Fruit fly (Drosophila melanogaster) whole organism, embryonic: Measurements from ENCODE around the gene IscU.

Experiments
- CG10147 ChIP-seq: fragments of 200-800 bp; sonication (Bioruptor generic); optimal IDR thresholded peaks from 2 replicates; lab custom pipeline; 2019; ENCODE audit warnings: missing biosample characterization, mild to moderate bottlenecking, missing genetic modification characterization, moderate library complexity
- CG10565 ChIP-seq: fragments of 200-800 bp; sonication (Bioruptor generic); optimal IDR thresholded peaks from 3 replicates; lab custom pipeline; 2016; ENCODE audit warnings: missing biosample characterization, mild to moderate bottlenecking, missing genetic modification characterization
- CG11093 ChIP-seq: fragments of 200-800 bp; sonication (Bioruptor generic); IDR thresholded peaks from 3 replicates; pipeline ENCODE4 v1.3.6; 2022; ENCODE audit warnings: missing biosample characterization, missing genetic modification characterization
- CG12155 ChIP-seq: fragments of 200-800 bp; sonication (Bioruptor generic); optimal IDR thresholded peaks from 3 replicates; lab custom pipeline; 2016; ENCODE audit warnings: missing biosample characterization, missing genetic modification characterization
- CG13894 ChIP-seq: fragments of 200-800 bp; sonication (Bioruptor generic); optimal IDR thresholded peaks from 3 replicates; lab custom pipeline; 2018; ENCODE audit warnings: missing biosample characterization, mild to moderate bottlenecking, missing genetic modification characterization, moderate library complexity
- CG15073 ChIP-seq: fragments of 200-800 bp; sonication (Bioruptor generic); optimal IDR thresholded peaks from 2 replicates; lab custom pipeline; 2016; ENCODE audit warnings: missing biosample characterization, missing genetic modification characterization
- CG15269 ChIP-seq: fragments of 200-800 bp; sonication (Bioruptor generic); optimal IDR thresholded peaks from 2 replicates; lab custom pipeline; 2018; ENCODE audit warnings: missing biosample characterization, mild to moderate bottlenecking, missing genetic modification characterization, moderate library complexity
- CG17186 ChIP-seq: fragments of 200-800 bp; sonication (Bioruptor generic); optimal IDR thresholded peaks from 3 replicates; lab custom pipeline; 2017; ENCODE audit warnings: missing biosample characterization, missing genetic modification reagents, missing genetic modification characterization
- CG2875 ChIP-seq: fragments of 200-800 bp; sonication (Bioruptor generic); optimal IDR thresholded peaks from 2 replicates; lab custom pipeline; 2017; ENCODE audit warnings: missing biosample characterization, mild to moderate bottlenecking, missing genetic modification characterization, missing genetic modification reagents
- CG6654 ChIP-seq: fragments of 200-800 bp; sonication (Bioruptor generic); optimal IDR thresholded peaks from 2 replicates; lab custom pipeline; 2017; ENCODE audit warnings: missing biosample characterization, mild to moderate bottlenecking, missing genetic modification characterization
- CG8281 ChIP-seq: fragments of 200-800 bp; sonication (Bioruptor generic); optimal IDR thresholded peaks from 2 replicates; lab custom pipeline; 2018; ENCODE audit warnings: missing biosample characterization, mild to moderate bottlenecking, missing genetic modification characterization, moderate library complexity
- D19A ChIP-seq: fragments of 200-800 bp; optimal IDR thresholded peaks from 3 replicates; lab custom pipeline; 2019; ENCODE audit warnings: missing biosample characterization, mild to moderate bottlenecking, missing genetic modification characterization, moderate library complexity
- Dfd ChIP-seq, 2 experiments: fragments of >200 bp; optimal IDR thresholded peaks; 2 replicates each; lab custom pipeline; 2017; ENCODE audit warnings: missing biosample characterization in 2 of 2, missing genetic modification characterization in 2 of 2
- Dll ChIP-seq: fragments of 200-800 bp; sonication (Bioruptor generic); IDR thresholded peaks from 4 replicates; pipeline ENCODE4 v1.3.6; 2022; ENCODE audit warnings: missing biosample characterization, missing genetic modification characterization; ENCODE audit not compliant: partially characterized antibody
- Dp ChIP-seq: fragments of 200-800 bp; sonication (Bioruptor generic); optimal IDR thresholded peaks from 2 replicates; lab custom pipeline; 2018; ENCODE audit warnings: missing biosample characterization, mild to moderate bottlenecking, missing genetic modification characterization, moderate library complexity
- E2f2 ChIP-seq: fragments of 200-800 bp; sonication (Bioruptor generic); IDR thresholded peaks from 2 replicates; pipeline ENCODE4 v1.3.6; 2022; ENCODE audit warnings: missing biosample characterization, missing genetic modification characterization
- Elba2 ChIP-seq: fragments of 200-800 bp; sonication (Bioruptor generic); optimal IDR thresholded peaks from 3 replicates; lab custom pipeline; 2016; ENCODE audit warnings: missing biosample characterization, missing genetic modification characterization
- Fer3 ChIP-seq: fragments of 200-800 bp; sonication (Bioruptor generic); optimal IDR thresholded peaks from 2 replicates; lab custom pipeline; 2018; ENCODE audit warnings: missing biosample characterization, mild to moderate bottlenecking, missing genetic modification characterization, moderate library complexity
- HmgD ChIP-seq: fragments of 200-800 bp; sonication (Bioruptor generic); optimal IDR thresholded peaks from 3 replicates; lab custom pipeline; 2016; ENCODE audit warnings: missing biosample characterization, missing genetic modification characterization
- Meics ChIP-seq: fragments of 200-800 bp; sonication (Bioruptor generic); optimal IDR thresholded peaks from 2 replicates; lab custom pipeline; 2017; ENCODE audit warnings: missing biosample characterization, mild to moderate bottlenecking, missing genetic modification characterization
- Myb ChIP-seq: fragments of 200-800 bp; sonication (Bioruptor generic); optimal IDR thresholded peaks from 2 replicates; lab custom pipeline; 2016; ENCODE audit warnings: missing biosample characterization, missing genetic modification characterization
- NC2α ChIP-seq: fragments of 200-800 bp; sonication (Bioruptor generic); optimal IDR thresholded peaks from 2 replicates; lab custom pipeline; 2016; ENCODE audit warnings: missing biosample characterization, missing genetic modification characterization
- Sox100B ChIP-seq: fragments of 200-800 bp; sonication (Bioruptor generic); optimal IDR thresholded peaks from 3 replicates; lab custom pipeline; 2018; ENCODE audit warnings: missing biosample characterization, mild to moderate bottlenecking, missing genetic modification characterization
- abd-A ChIP-seq: fragments of 200-800 bp; sonication (Bioruptor generic); optimal IDR thresholded peaks from 3 replicates; lab custom pipeline; 2019; ENCODE audit warnings: missing biosample characterization, mild to moderate bottlenecking, missing genetic modification characterization, moderate library complexity
- ase ChIP-seq: fragments of 200-800 bp; sonication (Bioruptor generic); IDR thresholded peaks from 3 replicates; pipeline ENCODE4 v1.3.6; 2022; ENCODE audit warnings: missing biosample characterization, missing genetic modification characterization
- bigmax ChIP-seq: fragments of 200-800 bp; sonication (Bioruptor generic); optimal IDR thresholded peaks from 2 replicates; lab custom pipeline; 2018; ENCODE audit warnings: missing biosample characterization, mild to moderate bottlenecking, missing genetic modification characterization
- btn ChIP-seq: fragments of 200-800 bp; sonication (Bioruptor generic); optimal IDR thresholded peaks from 2 replicates; lab custom pipeline; 2016; ENCODE audit warnings: missing biosample characterization, missing genetic modification characterization
- cato ChIP-seq: fragments of 200-800 bp; sonication (Bioruptor generic); optimal IDR thresholded peaks from 2 replicates; lab custom pipeline; 2016; ENCODE audit warnings: missing biosample characterization, missing genetic modification characterization, borderline replicate concordance
- chinmo ChIP-seq: fragments of 200-800 bp; sonication (Bioruptor generic); IDR thresholded peaks from 4 replicates; pipeline ENCODE4 v1.3.6; 2022; ENCODE audit warnings: missing biosample characterization, missing genetic modification characterization; ENCODE audit not compliant: partially characterized antibody
- chn ChIP-seq: fragments of 200-800 bp; sonication (Bioruptor generic); optimal IDR thresholded peaks from 2 replicates; lab custom pipeline; 2016; ENCODE audit warnings: missing biosample characterization, missing genetic modification characterization
- dmrt99B ChIP-seq: fragments of 200-800 bp; sonication (Bioruptor generic); optimal IDR thresholded peaks from 2 replicates; lab custom pipeline; 2018; ENCODE audit warnings: missing biosample characterization, mild to moderate bottlenecking, missing genetic modification characterization, moderate library complexity
- ewg ChIP-seq: fragments of 200-800 bp; sonication (Bioruptor generic); optimal IDR thresholded peaks from 3 replicates; lab custom pipeline; 2017; ENCODE audit warnings: mild to moderate bottlenecking, missing biosample characterization, missing genetic modification reagents, missing genetic modification characterization
- ftz-f1 ChIP-seq: fragments of 200-800 bp; sonication (Bioruptor generic); optimal IDR thresholded peaks from 2 replicates; lab custom pipeline; 2016; ENCODE audit warnings: missing biosample characterization, missing genetic modification characterization
- gcm ChIP-seq: fragments of 200-800 bp; sonication (Bioruptor generic); optimal IDR thresholded peaks from 2 replicates; lab custom pipeline; 2019; ENCODE audit warnings: missing biosample characterization, mild to moderate bottlenecking, missing genetic modification characterization, moderate library complexity
- kay ChIP-seq: fragments of 200-800 bp; sonication (Bioruptor generic); optimal IDR thresholded peaks from 2 replicates; lab custom pipeline; 2016; ENCODE audit warnings: missing biosample characterization, missing genetic modification characterization
- lab ChIP-seq: fragments of 200-800 bp; sonication (Bioruptor generic); optimal IDR thresholded peaks from 3 replicates; lab custom pipeline; 2017; ENCODE audit warnings: missing biosample characterization, missing genetic modification characterization, mild to moderate bottlenecking, moderate library complexity, missing genetic modification reagents
- nerfin-1 ChIP-seq: fragments of 200-800 bp; sonication (Bioruptor generic); optimal IDR thresholded peaks from 3 replicates; lab custom pipeline; 2019; ENCODE audit warnings: missing biosample characterization, mild to moderate bottlenecking, missing genetic modification characterization, moderate library complexity
- pros ChIP-seq: fragments of 200-800 bp; sonication (Bioruptor generic); optimal IDR thresholded peaks from 3 replicates; lab custom pipeline; 2019; ENCODE audit warnings: missing biosample characterization, mild to moderate bottlenecking, missing genetic modification characterization, moderate library complexity
- psq ChIP-seq: fragments of 200-800 bp; sonication (Bioruptor generic); optimal IDR thresholded peaks from 2 replicates; lab custom pipeline; 2017; ENCODE audit warnings: missing biosample characterization, missing genetic modification characterization
- shn ChIP-seq: fragments of 200-800 bp; sonication (Bioruptor generic); optimal IDR thresholded peaks from 3 replicates; lab custom pipeline; 2016; ENCODE audit warnings: missing biosample characterization, missing genetic modification characterization
- ssp ChIP-seq: fragments of 200-800 bp; sonication (Bioruptor generic); IDR thresholded peaks from 2 replicates; pipeline ENCODE4 v1.3.6; 2022; ENCODE audit warnings: missing biosample characterization, missing genetic modification characterization
- trh ChIP-seq: fragments of 200-800 bp; sonication (Bioruptor generic); optimal IDR thresholded peaks from 2 replicates; lab custom pipeline; 2016; ENCODE audit warnings: missing biosample characterization, missing genetic modification characterization
- tx ChIP-seq: fragments of 200-800 bp; sonication (Bioruptor generic); optimal IDR thresholded peaks from 2 replicates; lab custom pipeline; 2016; ENCODE audit warnings: missing biosample characterization, missing genetic modification characterization
- wdn ChIP-seq: fragments of 200-800 bp; sonication (Bioruptor generic); IDR thresholded peaks from 2 replicates; pipeline ENCODE4 v1.3.6; 2022; ENCODE audit warnings: missing biosample characterization, missing genetic modification characterization

The IscU gene

DNA sequence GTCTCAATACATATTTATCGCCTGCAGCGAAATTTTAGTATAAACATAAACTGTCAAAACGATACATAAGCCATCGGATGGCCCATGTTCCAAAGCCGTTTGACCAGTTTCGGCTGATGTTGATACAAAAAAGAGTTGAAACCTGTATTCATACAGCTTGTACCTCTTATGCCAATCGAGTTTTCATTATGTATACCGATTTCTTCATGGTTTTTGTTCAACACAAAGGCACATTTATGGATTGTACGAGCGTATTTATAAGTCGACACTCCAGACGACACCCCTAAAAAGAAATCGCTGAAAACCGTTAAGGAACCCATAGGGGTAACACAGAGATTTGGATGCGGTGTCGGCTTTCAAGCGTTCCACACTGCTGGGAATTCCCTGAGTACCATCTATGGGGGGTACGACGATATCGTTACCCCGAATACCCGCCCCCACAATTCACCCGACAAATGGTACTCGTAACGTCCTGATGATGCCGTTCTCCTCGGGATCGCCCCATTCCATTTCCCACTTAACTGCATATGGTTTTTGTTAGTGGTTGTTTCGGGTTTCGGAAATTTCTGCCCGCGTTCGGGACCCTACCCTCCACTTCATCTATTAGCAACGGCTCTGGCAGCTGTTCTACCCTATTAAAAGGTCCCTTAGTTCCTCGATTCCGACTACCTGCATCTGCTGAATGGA is 16.0 kb downstream of the IscU start (continued):
- TF ChIP-seq CG10565 (GFP tag; lab: Kevin White, UChicago), result no peak
- no peak for TF ChIP-seq lab (GFP tag; lab: Kevin White, UChicago)
- no peak for TF ChIP-seq Meics (GFP tag; lab: Kevin White, UChicago)
- TF ChIP-seq CG2875 (GFP tag; lab: Kevin White, UChicago), result no peak
- no peak for TF ChIP-seq dmrt99B (tag; lab: Kevin White, UChicago)
- no peak for TF ChIP-seq shn (GFP tag; lab: Kevin White, UChicago)
- TF ChIP-seq CG13894 (tag; lab: Kevin White, UChicago), result peak; percentile 97
- TF ChIP-seq CG6654 (GFP tag; lab: Kevin White, UChicago), result no peak
- TF ChIP-seq btn (GFP tag; lab: Kevin White, UChicago), result no peak
- no peak for TF ChIP-seq trh
- no peak for TF ChIP-seq ftz-f1 (GFP tag; lab: Kevin White, UChicago)
- TF ChIP-seq HmgD, result no peak
- no peak for TF ChIP-seq CG12155 (GFP tag; lab: Kevin White, UChicago)
- no peak for TF ChIP-seq kay (GFP tag; lab: Kevin White, UChicago)
- TF ChIP-seq ase (GFP tag; lab: Robert Waterston, UW), result no peak
- TF ChIP-seq ssp (GFP tag; lab: Robert Waterston, UW), result no peak
- no peak for TF ChIP-seq psq (GFP tag; lab: Kevin White, UChicago)
- no peak for TF ChIP-seq CG10147
- no peak for TF ChIP-seq tx
- TF ChIP-seq chn (GFP tag; lab: Kevin White, UChicago), result peak; percentile 54
- no peak for TF ChIP-seq nerfin-1 (tag; lab: Kevin White, UChicago)
- no peak for TF ChIP-seq CG11093 (GFP tag; lab: Robert Waterston, UW)
- no peak for TF ChIP-seq Myb (GFP tag; lab: Kevin White, UChicago)
- TF ChIP-seq CG15073, result no peak
- peak; percentile 97 for TF ChIP-seq pros (GFP tag; lab: Kevin White, UChicago)
- no peak for TF ChIP-seq bigmax
- no peak for TF ChIP-seq CG8281
- TF ChIP-seq NC2α, result no peak
- no peak for TF ChIP-seq cato (GFP tag; lab: Kevin White, UChicago)
- peak; percentile 69; the same call in 1 of the 4 replicates for TF ChIP-seq chinmo (GFP tag; lab: Robert Waterston, UW)
- TF ChIP-seq Fer3, result no peak
- TF ChIP-seq CG15269 (tag; lab: Kevin White, UChicago), result peak; percentile 51
- no peak for TF ChIP-seq gcm (GFP tag; lab: Kevin White, UChicago)
- TF ChIP-seq, all 482 proteins: peak for 36

DNA sequence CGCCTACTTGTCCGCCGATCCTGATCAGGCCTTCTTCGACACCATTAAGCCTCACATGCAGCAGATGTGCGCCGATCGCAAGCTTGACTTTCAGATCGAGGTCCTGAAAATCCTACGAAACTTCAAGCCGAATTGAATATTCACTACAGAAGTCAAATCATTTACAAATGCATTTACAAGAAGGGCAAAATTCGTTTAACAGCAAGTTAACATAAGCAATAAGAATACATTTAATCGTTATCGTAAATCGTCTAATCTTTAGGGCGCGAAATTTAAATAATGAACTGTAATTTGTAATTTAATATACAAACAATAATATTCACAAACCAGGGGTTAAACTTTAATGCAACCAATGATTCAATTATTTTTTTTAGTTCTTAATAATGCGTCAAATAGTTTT is 16.9 kb downstream of the IscU start:
- peak; percentile 38 for TF ChIP-seq Elba2 (GFP tag; lab: Kevin White, UChicago)
- TF ChIP-seq E2f2 (GFP tag; lab: Robert Waterston, UW), result peak; percentile 78
- TF ChIP-seq ewg (GFP tag; lab: Kevin White, UChicago), result no peak
- TF ChIP-seq CG17186 (GFP tag; lab: Kevin White, UChicago), result peak; percentile 75
- TF ChIP-seq Dfd (GFP tag; optimal IDR thresholded peaks at IDR 0.05; lab: Kevin White, UChicago), result no peak
- no peak for TF ChIP-seq abd-A
- peak; percentile 59 for TF ChIP-seq D19A (tag; lab: Kevin White, UChicago)
- TF ChIP-seq Sox100B (GFP tag; lab: Kevin White, UChicago), result no peak
- no peak for TF ChIP-seq Dll (GFP tag; lab: Robert Waterston, UW)
- TF ChIP-seq wdn (GFP tag; lab: Robert Waterston, UW), result no peak
- TF ChIP-seq Dp, result peak; percentile 72
